Worm (Caenorhabditis elegans) whole organism, L1 larva: ENCODE measurements around the gene T28C12.2.

ENCODE experiments used
- lir-3 ChIP-seq: sonication (generic microtip); optimal IDR thresholded peaks from 2 replicates; lab custom pipeline; 2016; ENCODE audit warnings: mild to moderate bottlenecking, missing genetic modification characterization, moderate library complexity, missing compliant biosample characterization; ENCODE audit not compliant: poor library complexity
- unc-130 ChIP-seq: fragments of 150-350 bp; optimal IDR thresholded peaks from 2 replicates; lab custom pipeline; 2017; ENCODE audit warnings: missing biosample characterization, missing genetic modification characterization, inconsistent platforms

- TF ChIP-seq unc-130 (tag; lab: Kevin White, UChicago) (no peak), lir-3 (tag; lab: Kevin White, UChicago) (no peak)
Observed at ce11 chrV:6346906-6347305, 17.9 kb downstream of the T28C12.2 start.
